Worm (Caenorhabditis elegans): ENCODE measurements around the gene ttc-4.

The ttc-4 gene

ce11 chrII:5582309-5582708 is 12.2 kb upstream of the ttc-4 start, which contains the start of gene T25E4.2:
TSS of gene T25E4.2 (minus strand) at chrII:5582409.
- TF ChIP-seq ztf-23 (GFP tag; IDR thresholded peaks at IDR 0.05) (no peak), flt-1 (GFP tag; IDR thresholded peaks at IDR 0.05) (no peak), klf-2 (GFP tag; conservative IDR thresholded peaks at IDR 0.05) (no peak), T22C8.4 (GFP tag; IDR thresholded peaks at IDR 0.05) (no peak), ztf-29 (GFP tag; IDR thresholded peaks at IDR 0.05) (no peak), ref-1 (GFP tag; conservative IDR thresholded peaks at IDR 0.05) (no peak), cog-1 (tag; optimal IDR thresholded peaks at IDR 0.05) (no peak), tab-1 (GFP tag; IDR thresholded peaks at IDR 0.05) (no peak), med-1 (GFP tag; optimal IDR thresholded peaks at IDR 0.05; ENCODE audit: insufficient read depth) (no peak)

- TF ChIP-seq ztf-29 (GFP tag; IDR thresholded peaks at IDR 0.05) = no peak
- no peak for TF ChIP-seq med-1 (GFP tag; optimal IDR thresholded peaks at IDR 0.05; ENCODE audit: insufficient read depth)
- no peak for TF ChIP-seq klf-2 (GFP tag; conservative IDR thresholded peaks at IDR 0.05)
- TF ChIP-seq tab-1 (GFP tag; IDR thresholded peaks at IDR 0.05) = no peak
- no peak for TF ChIP-seq T22C8.4 (GFP tag; IDR thresholded peaks at IDR 0.05)
- TF ChIP-seq flt-1 (GFP tag; IDR thresholded peaks at IDR 0.05) = no peak
- TF ChIP-seq cog-1 (tag; optimal IDR thresholded peaks at IDR 0.05) = no peak
- TF ChIP-seq ztf-23 (GFP tag; IDR thresholded peaks at IDR 0.05) = no peak
- no peak for TF ChIP-seq ref-1 (GFP tag; conservative IDR thresholded peaks at IDR 0.05)
Measured at ce11 chrII:5585788-5586187, 8.7 kb upstream of the ttc-4 start, which contains the start of gene lys-8. TSS of gene lys-8 (plus strand) at chrII:5586178.

DNA sequence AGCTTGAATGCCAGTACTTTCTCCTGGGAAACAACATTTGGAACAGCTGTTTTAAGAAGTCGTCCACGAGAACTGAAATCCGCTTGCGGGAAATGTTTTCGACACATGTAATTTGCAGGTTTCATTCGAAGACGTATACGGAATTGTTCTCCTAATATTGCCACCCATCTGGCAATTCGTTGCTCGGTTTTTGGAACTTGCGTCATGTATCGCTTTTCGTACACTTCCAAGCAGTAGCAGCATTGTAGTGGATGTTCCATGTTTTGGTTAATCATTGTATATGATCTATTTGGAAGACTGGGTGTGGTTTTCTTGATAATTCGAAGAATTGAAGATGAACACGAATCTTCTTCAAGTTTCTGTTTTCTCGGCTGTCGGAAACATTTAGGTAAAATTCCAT is 6.7 kb upstream of the ttc-4 start:
- no peak for TF ChIP-seq T22C8.4 (GFP tag; IDR thresholded peaks at IDR 0.05)
- TF ChIP-seq klf-2 (GFP tag; conservative IDR thresholded peaks at IDR 0.05) = no peak
- TF ChIP-seq med-1 (GFP tag; optimal IDR thresholded peaks at IDR 0.05; ENCODE audit: insufficient read depth) = no peak
- no peak for TF ChIP-seq ztf-23 (GFP tag; IDR thresholded peaks at IDR 0.05)
- TF ChIP-seq flt-1 (GFP tag; IDR thresholded peaks at IDR 0.05) = no peak
- TF ChIP-seq cog-1 (tag; optimal IDR thresholded peaks at IDR 0.05) = no peak
- no peak for TF ChIP-seq tab-1 (GFP tag; IDR thresholded peaks at IDR 0.05)
- TF ChIP-seq ztf-29 (GFP tag; IDR thresholded peaks at IDR 0.05) = no peak
- no peak for TF ChIP-seq ref-1 (GFP tag; conservative IDR thresholded peaks at IDR 0.05)

DNA sequence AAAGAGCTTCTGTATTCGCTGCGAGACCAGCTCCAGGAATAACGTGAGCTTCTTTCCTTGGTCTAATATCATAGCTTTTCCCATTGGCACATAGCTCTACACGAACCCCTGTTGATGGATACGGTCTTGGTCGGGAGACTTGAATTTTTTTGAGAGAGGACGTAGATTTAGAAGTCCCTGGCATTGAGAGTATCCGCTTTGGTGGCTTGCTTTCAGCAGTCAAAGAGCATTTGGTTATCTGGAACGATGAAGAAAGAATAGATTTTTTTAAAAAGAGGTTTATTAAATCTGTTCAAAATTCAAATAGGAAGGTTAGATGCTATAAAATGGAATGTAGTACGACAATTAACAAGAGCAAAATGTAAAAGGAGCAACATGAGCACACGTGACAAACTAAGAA is 4.8 kb upstream of the ttc-4 start, which contains the start of gene C17G10.13:
C17G10.13 (minus strand) TSS at position 101 of the 400 bp plus-strand sequence.
- TF ChIP-seq ztf-23 (GFP tag; IDR thresholded peaks at IDR 0.05) (no peak), flt-1 (GFP tag; IDR thresholded peaks at IDR 0.05) (no peak), T22C8.4 (GFP tag; IDR thresholded peaks at IDR 0.05) (no peak), ref-1 (GFP tag; conservative IDR thresholded peaks at IDR 0.05) (no peak), med-1 (GFP tag; optimal IDR thresholded peaks at IDR 0.05; ENCODE audit: insufficient read depth) (no peak), ztf-29 (GFP tag; IDR thresholded peaks at IDR 0.05) (no peak), cog-1 (tag; optimal IDR thresholded peaks at IDR 0.05) (no peak), klf-2 (GFP tag; conservative IDR thresholded peaks at IDR 0.05) (no peak), tab-1 (GFP tag; IDR thresholded peaks at IDR 0.05) (no peak)

ce11 chrII:5591558-5591957 is 3.0 kb upstream of the ttc-4 start:
- no peak for TF ChIP-seq klf-2 (GFP tag; conservative IDR thresholded peaks at IDR 0.05)
- no peak for TF ChIP-seq ztf-23 (GFP tag; IDR thresholded peaks at IDR 0.05)
- no peak for TF ChIP-seq tab-1 (GFP tag; IDR thresholded peaks at IDR 0.05)
- no peak for TF ChIP-seq ztf-29 (GFP tag; IDR thresholded peaks at IDR 0.05)
- no peak for TF ChIP-seq med-1 (GFP tag; optimal IDR thresholded peaks at IDR 0.05; ENCODE audit: insufficient read depth)
- TF ChIP-seq ref-1 (GFP tag; conservative IDR thresholded peaks at IDR 0.05) = no peak
- no peak for TF ChIP-seq cog-1 (tag; optimal IDR thresholded peaks at IDR 0.05)

- no peak for TF ChIP-seq ztf-23 (GFP tag; IDR thresholded peaks at IDR 0.05)
Measured at ce11 chrII:5592857-5593256, 1.7 kb upstream of the ttc-4 start.

DNA sequence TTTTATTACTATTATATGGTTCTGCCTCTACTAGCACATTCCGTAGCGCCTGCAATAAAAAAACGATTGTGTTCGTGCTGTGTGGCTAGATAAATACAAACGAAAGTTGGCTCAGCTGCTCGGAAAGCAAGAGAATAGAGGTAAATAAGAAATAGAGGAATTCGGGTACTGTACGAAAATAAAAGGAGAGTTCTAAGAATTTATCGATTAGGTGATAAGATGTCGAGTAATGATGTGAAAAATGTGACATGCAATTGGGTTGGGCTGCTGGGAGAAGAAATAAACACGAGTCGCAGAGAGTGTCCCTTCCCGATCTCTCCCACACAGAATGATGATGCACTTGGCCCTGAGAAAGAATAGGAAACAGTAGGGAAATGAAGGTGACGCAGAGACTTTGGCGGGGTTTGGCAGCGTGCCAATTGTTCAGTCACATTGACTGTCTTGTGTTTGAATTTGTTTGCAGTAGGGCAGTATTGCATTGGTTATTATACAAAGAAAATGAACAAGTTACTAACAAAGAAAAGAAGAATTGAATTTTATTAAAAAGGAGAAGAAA is 1.1 kb upstream of the ttc-4 start, which contains the start of gene cdc-14:
cdc-14 (minus strand) TSS at position 51 of the 556 bp plus-strand sequence.
- no peak for TF ChIP-seq tab-1 (GFP tag; IDR thresholded peaks at IDR 0.05)
- peak; percentile 60 for TF ChIP-seq cog-1 (tag; optimal IDR thresholded peaks at IDR 0.05)
- 0 out of 2 replicates have a peak, but pooled peaks have one; percentile 10 for TF ChIP-seq ztf-23 (GFP tag; IDR thresholded peaks at IDR 0.05)
- no peak for TF ChIP-seq T22C8.4 (GFP tag; IDR thresholded peaks at IDR 0.05)

DNA sequence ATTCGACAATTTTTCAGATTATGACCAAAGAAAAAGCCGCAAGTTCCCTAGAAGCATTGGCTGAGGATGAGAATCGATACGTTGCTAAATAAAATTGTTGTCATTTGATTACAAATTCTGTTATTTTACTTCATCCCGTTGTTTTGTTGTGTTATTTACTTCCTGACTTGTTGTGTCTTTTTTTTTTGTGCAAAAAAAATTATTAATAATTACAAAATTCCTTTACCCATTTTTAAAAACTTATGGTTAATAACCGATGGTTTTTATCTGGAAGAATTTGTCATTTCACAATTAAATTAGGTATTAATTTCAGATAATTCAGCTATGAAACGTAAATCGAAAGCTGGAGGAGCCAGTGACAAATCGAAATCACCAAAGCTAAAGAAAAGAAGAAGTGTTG is 1.7 kb downstream of the ttc-4 start, which contains the start of gene C17G10.1:
C17G10.1 (plus strand) TSS at position 301 of the 400 bp plus-strand sequence.
- no peak for TF ChIP-seq ref-1 (GFP tag; conservative IDR thresholded peaks at IDR 0.05)
- TF ChIP-seq med-1 (GFP tag; optimal IDR thresholded peaks at IDR 0.05; ENCODE audit: insufficient read depth) = no peak
- TF ChIP-seq cog-1 (tag; optimal IDR thresholded peaks at IDR 0.05) = no peak
- TF ChIP-seq ztf-29 (GFP tag; IDR thresholded peaks at IDR 0.05) = no peak
- no peak for TF ChIP-seq flt-1 (GFP tag; IDR thresholded peaks at IDR 0.05)
- TF ChIP-seq ztf-23 (GFP tag; IDR thresholded peaks at IDR 0.05) = no peak
- no peak for TF ChIP-seq klf-2 (GFP tag; conservative IDR thresholded peaks at IDR 0.05)
- no peak for TF ChIP-seq T22C8.4 (GFP tag; IDR thresholded peaks at IDR 0.05)
- TF ChIP-seq tab-1 (GFP tag; IDR thresholded peaks at IDR 0.05) = no peak

ce11 chrII:5599326-5600044 is 5.0 kb downstream of the ttc-4 start, which contains the start of gene C17G10.10:
TSS of gene C17G10.10 (minus strand) at chrII:5599376.
- TF ChIP-seq ztf-29 (GFP tag; IDR thresholded peaks at IDR 0.05) (no peak), T22C8.4 (GFP tag; IDR thresholded peaks at IDR 0.05) (no peak), flt-1 (GFP tag; IDR thresholded peaks at IDR 0.05) (no peak), ref-1 (GFP tag; conservative IDR thresholded peaks at IDR 0.05) (no peak), klf-2 (GFP tag; conservative IDR thresholded peaks at IDR 0.05) (no peak), med-1 (GFP tag; optimal IDR thresholded peaks at IDR 0.05; ENCODE audit: insufficient read depth) (no peak), tab-1 (GFP tag; IDR thresholded peaks at IDR 0.05) (no peak), cog-1 (tag; optimal IDR thresholded peaks at IDR 0.05) (no peak), ztf-23 (GFP tag; IDR thresholded peaks at IDR 0.05) (no peak)
